Worm (Caenorhabditis elegans) whole organism, L3 larva: ENCODE results near the gene pudl-2.
"Not testable (repeated sequence)": the region's sequence is repeated elsewhere in the genome, so short reads cannot be mapped to it uniquely, and the experiment has no call there.

ENCODE experiments used
- R02D3.7 ChIP-seq: fragments of 150-350 bp; optimal IDR thresholded peaks from 2 replicates; lab custom pipeline; 2014; ENCODE audit warnings: missing biosample characterization, missing genetic modification characterization
- ZK546.5 ChIP-seq: sonication (generic microtip); optimal IDR thresholded peaks from 2 replicates; lab custom pipeline; 2017; ENCODE audit warnings: missing biosample characterization, missing genetic modification characterization
- aly-2 ChIP-seq: fragments of 150-350 bp; optimal IDR thresholded peaks from 2 replicates; lab custom pipeline; 2014; ENCODE audit warnings: missing biosample characterization, missing genetic modification characterization
- ama-1 ChIP-seq: fragments of 150-350 bp; optimal IDR thresholded peaks from 2 replicates; lab custom pipeline; 2018
- ceh-28 ChIP-seq: fragments of 150-350 bp; optimal IDR thresholded peaks from 2 replicates; lab custom pipeline; 2014; ENCODE audit warnings: missing biosample characterization, missing genetic modification reagents, missing genetic modification characterization
- ceh-82 ChIP-seq: fragments of 150-350 bp; optimal IDR thresholded peaks from 2 replicates; lab custom pipeline; 2014; ENCODE audit warnings: missing biosample characterization, missing genetic modification characterization
- ceh-9 ChIP-seq: sonication (generic microtip); optimal IDR thresholded peaks from 2 replicates; lab custom pipeline; 2018; ENCODE audit warnings: missing biosample characterization, missing genetic modification characterization
- daf-12 ChIP-seq: fragments of 150-350 bp; optimal IDR thresholded peaks from 2 replicates; lab custom pipeline; 2014; ENCODE audit warnings: missing biosample characterization, missing genetic modification reagents, missing genetic modification characterization
- egl-27 ChIP-seq: sonication (generic microtip); optimal IDR thresholded peaks from 4 replicates; lab custom pipeline; 2017; ENCODE audit warnings: missing biosample characterization, missing genetic modification reagents, missing genetic modification characterization
- egl-5 ChIP-seq: fragments of 150-350 bp; optimal IDR thresholded peaks from 2 replicates; lab custom pipeline; 2017; ENCODE audit warnings: missing biosample characterization, missing genetic modification reagents, missing genetic modification characterization, inconsistent platforms
- elt-1 ChIP-seq: fragments of 150-350 bp; optimal IDR thresholded peaks from 2 replicates; lab custom pipeline; 2014; ENCODE audit warnings: missing biosample characterization, missing genetic modification characterization
- elt-2 ChIP-seq: sonication (generic microtip); optimal IDR thresholded peaks from 2 replicates; lab custom pipeline; 2016; ENCODE audit warnings: missing genetic modification reagents, mild to moderate bottlenecking, missing genetic modification characterization, missing compliant biosample characterization
- fkh-10 ChIP-seq: sonication (generic microtip); optimal IDR thresholded peaks from 2 replicates; lab custom pipeline; 2017; ENCODE audit warnings: missing biosample characterization, missing genetic modification reagents, missing genetic modification characterization
- fos-1 ChIP-seq: fragments of 150-350 bp; optimal IDR thresholded peaks from 2 replicates; lab custom pipeline; 2014; ENCODE audit warnings: missing biosample characterization, missing genetic modification characterization
- lin-15B ChIP-seq: fragments of 150-350 bp; optimal IDR thresholded peaks from 2 replicates; lab custom pipeline; 2014; ENCODE audit warnings: missing biosample characterization, missing genetic modification characterization
- lin-39 ChIP-seq: fragments of 150-350 bp; optimal IDR thresholded peaks from 2 replicates; lab custom pipeline; 2018; ENCODE audit warnings: missing biosample characterization, missing genetic modification reagents, missing genetic modification characterization
- lsy-12 ChIP-seq: sonication (generic microtip); optimal IDR thresholded peaks from 2 replicates; lab custom pipeline; 2016; ENCODE audit warnings: mild to moderate bottlenecking, missing genetic modification characterization, missing compliant biosample characterization
- mdl-1 ChIP-seq: fragments of 150-350 bp; optimal IDR thresholded peaks from 2 replicates; lab custom pipeline; 2014; ENCODE audit warnings: missing biosample characterization, missing genetic modification characterization
- mml-1 ChIP-seq: fragments of 150-350 bp; sonication (generic microtip); optimal IDR thresholded peaks from 3 replicates; lab custom pipeline; 2014; ENCODE audit warnings: missing biosample characterization, missing genetic modification characterization
- nfya-1 ChIP-seq: sonication (generic microtip); optimal IDR thresholded peaks from 2 replicates; lab custom pipeline; 2017; ENCODE audit warnings: missing genetic modification characterization, mild to moderate bottlenecking, missing compliant biosample characterization, antibody characterized with exemption, moderate library complexity; ENCODE audit not compliant: insufficient read depth
- nhr-11 ChIP-seq: fragments of 150-350 bp; optimal IDR thresholded peaks from 2 replicates; lab custom pipeline; 2014; ENCODE audit warnings: missing biosample characterization, missing genetic modification characterization
- nhr-12 ChIP-seq: fragments of 150-350 bp; optimal IDR thresholded peaks from 2 replicates; lab custom pipeline; 2014; ENCODE audit warnings: missing biosample characterization, missing genetic modification characterization
- nhr-23 ChIP-seq: fragments of 150-350 bp; optimal IDR thresholded peaks from 2 replicates; lab custom pipeline; 2014; ENCODE audit warnings: missing biosample characterization, missing genetic modification reagents, missing genetic modification characterization
- nhr-25 ChIP-seq: sonication (generic microtip); optimal IDR thresholded peaks from 2 replicates; lab custom pipeline; 2017; ENCODE audit warnings: missing biosample characterization, missing genetic modification characterization
- nhr-28 ChIP-seq: fragments of 150-350 bp; optimal IDR thresholded peaks from 2 replicates; lab custom pipeline; 2014; ENCODE audit warnings: missing biosample characterization, missing genetic modification characterization
- nhr-43 ChIP-seq: sonication (generic microtip); optimal IDR thresholded peaks from 2 replicates; lab custom pipeline; 2016; ENCODE audit warnings: mild to moderate bottlenecking, missing genetic modification characterization, missing compliant biosample characterization; ENCODE audit not compliant: poor library complexity, severe bottlenecking
- nhr-67 ChIP-seq: fragments of 150-350 bp; optimal IDR thresholded peaks from 2 replicates; lab custom pipeline; 2014; ENCODE audit warnings: missing biosample characterization, missing genetic modification characterization
- nhr-76 ChIP-seq: fragments of 150-350 bp; sonication (generic microtip); optimal IDR thresholded peaks from 5 replicates; lab custom pipeline; 2014; ENCODE audit warnings: missing biosample characterization, missing genetic modification characterization
- pha-4 ChIP-seq: fragments of 150-350 bp; optimal IDR thresholded peaks from 2 replicates; lab custom pipeline; 2014; ENCODE audit warnings: missing biosample characterization, missing genetic modification reagents, missing genetic modification characterization
- pqm-1 ChIP-seq: fragments of 150-350 bp; optimal IDR thresholded peaks from 2 replicates; lab custom pipeline; 2017; ENCODE audit warnings: missing biosample characterization, missing genetic modification characterization, inconsistent platforms
- sea-2 ChIP-seq: fragments of 150-350 bp; sonication (generic microtip); optimal IDR thresholded peaks from 4 replicates; lab custom pipeline; 2014; ENCODE audit warnings: missing biosample characterization, missing genetic modification reagents, missing genetic modification characterization
- skn-1 ChIP-seq: fragments of 150-350 bp; optimal IDR thresholded peaks from 2 replicates; lab custom pipeline; 2014; ENCODE audit warnings: missing biosample characterization, missing genetic modification characterization
- snpc-4 ChIP-seq: fragments of 150-350 bp; optimal IDR thresholded peaks from 2 replicates; lab custom pipeline; 2014; ENCODE audit warnings: missing biosample characterization, missing genetic modification characterization
- tbx-2 ChIP-seq: sonication (generic microtip); optimal IDR thresholded peaks from 2 replicates; lab custom pipeline; 2016; ENCODE audit warnings: mild to moderate bottlenecking, missing genetic modification characterization, missing compliant biosample characterization
- unc-62 ChIP-seq: fragments of 150-350 bp; sonication (generic microtip); optimal IDR thresholded peaks from 4 replicates; lab custom pipeline; 2014; ENCODE audit warnings: missing biosample characterization, missing genetic modification reagents, missing genetic modification characterization
- zag-1 ChIP-seq: fragments of 150-350 bp; optimal IDR thresholded peaks from 2 replicates; lab custom pipeline; 2014; ENCODE audit warnings: missing biosample characterization, missing genetic modification characterization
- ztf-11 ChIP-seq: fragments of 150-350 bp; optimal IDR thresholded peaks from 2 replicates; lab custom pipeline; 2014; ENCODE audit warnings: missing biosample characterization, missing genetic modification characterization
- ztf-4 ChIP-seq: fragments of 150-350 bp; optimal IDR thresholded peaks from 2 replicates; lab custom pipeline; 2014; ENCODE audit warnings: missing biosample characterization, missing genetic modification characterization

The pudl-2 gene

DNA sequence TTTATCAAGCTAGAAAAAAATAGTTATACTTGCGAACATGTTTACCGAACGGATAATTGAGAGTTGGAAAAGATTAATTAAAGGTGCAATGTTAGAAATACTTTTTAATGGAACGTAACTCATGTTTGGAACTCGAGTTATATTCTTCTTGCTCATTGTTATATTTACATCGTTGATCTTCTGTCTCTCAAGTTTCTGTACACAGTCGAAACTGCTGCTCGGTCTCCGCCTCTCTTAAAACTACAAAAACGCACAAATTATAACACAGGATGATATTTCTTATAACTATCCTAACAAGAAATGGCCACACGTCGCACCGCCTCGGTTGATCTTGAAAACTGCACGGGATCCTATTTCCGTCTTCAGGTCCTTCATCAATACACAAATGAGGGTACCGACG lies at the start of gene pudl-2:
Gene pudl-2, plus strand, starts transcription at position 301 of the 400 bp plus-strand sequence.
- TF ChIP-seq nhr-67 (tag; lab: Kevin White, UChicago), result no peak
- no peak for TF ChIP-seq zag-1 (tag; lab: Kevin White, UChicago)
- no peak for TF ChIP-seq unc-62 (GFP tag; lab: Kevin White, UChicago)
- TF ChIP-seq daf-12, result no peak
- TF ChIP-seq nhr-43, result no peak
- TF ChIP-seq nhr-12, result no peak
- TF ChIP-seq nhr-11 (tag; lab: Kevin White, UChicago), result no peak
- no peak for TF ChIP-seq ama-1 (lab: Kevin White, UChicago)
- no peak for TF ChIP-seq R02D3.7 (tag; lab: Kevin White, UChicago)
- TF ChIP-seq skn-1, result no peak
- TF ChIP-seq aly-2 (tag; lab: Kevin White, UChicago), result no peak

DNA sequence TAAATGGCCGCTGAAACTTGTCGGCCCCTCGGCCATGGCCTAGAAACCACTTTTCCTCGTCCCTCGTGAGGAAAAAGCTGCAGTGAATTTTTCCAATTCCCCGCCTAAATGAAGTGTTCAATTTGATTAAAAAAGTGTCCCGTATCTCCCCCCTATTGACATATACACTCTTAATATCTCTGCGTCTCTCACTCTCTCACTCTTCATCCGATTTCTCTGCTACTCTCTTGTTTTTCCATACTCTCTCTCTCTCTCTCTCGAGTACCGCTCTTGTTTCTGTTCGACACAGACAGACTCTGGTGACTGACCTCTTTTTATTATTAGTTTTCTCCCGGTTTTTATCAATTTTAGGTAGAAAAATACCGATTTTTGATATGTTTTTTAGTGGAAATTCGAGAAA lies 49.6 kb upstream of the pudl-2 start:
- TF ChIP-seq nhr-23 (tag; lab: Kevin White, UChicago) (peak; percentile 40), nhr-25 (no peak), pha-4 (peak; percentile 82), skn-1 (no peak), nfya-1 (tag; lab: Kevin White, UChicago) (peak; percentile 45), elt-2 (tag; lab: Kevin White, UChicago) (peak; percentile 25), ceh-28 (tag; lab: Kevin White, UChicago) (peak; percentile 6), lin-15B (tag; lab: Kevin White, UChicago) (peak; percentile 40)

DNA sequence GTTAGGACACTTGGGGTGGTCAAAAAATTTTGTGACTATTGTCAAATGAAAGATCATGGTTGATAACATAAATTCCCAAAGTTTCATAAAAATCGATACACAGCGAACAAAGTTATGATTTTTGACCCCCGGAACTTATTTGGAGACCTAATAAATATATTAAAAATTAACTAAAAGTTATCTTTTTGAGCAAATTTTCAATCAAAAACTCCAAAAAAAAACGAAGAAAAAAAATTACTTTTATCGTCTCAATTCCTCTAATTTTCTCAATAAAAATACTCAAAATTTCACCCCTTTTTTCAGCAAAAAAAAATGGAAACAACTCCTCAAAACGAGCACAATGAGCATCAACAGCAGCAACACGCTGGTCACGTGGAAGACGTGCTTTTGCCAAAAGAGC lies 46.2 kb upstream of the pudl-2 start, which contains the start of gene atln-1:
Gene atln-1, plus strand, starts transcription at position 301 of the 400 bp plus-strand sequence.
- TF ChIP-seq nhr-23 (tag; lab: Kevin White, UChicago); ama-1 (lab: Kevin White, UChicago); elt-1: not testable (repeated sequence)

DNA sequence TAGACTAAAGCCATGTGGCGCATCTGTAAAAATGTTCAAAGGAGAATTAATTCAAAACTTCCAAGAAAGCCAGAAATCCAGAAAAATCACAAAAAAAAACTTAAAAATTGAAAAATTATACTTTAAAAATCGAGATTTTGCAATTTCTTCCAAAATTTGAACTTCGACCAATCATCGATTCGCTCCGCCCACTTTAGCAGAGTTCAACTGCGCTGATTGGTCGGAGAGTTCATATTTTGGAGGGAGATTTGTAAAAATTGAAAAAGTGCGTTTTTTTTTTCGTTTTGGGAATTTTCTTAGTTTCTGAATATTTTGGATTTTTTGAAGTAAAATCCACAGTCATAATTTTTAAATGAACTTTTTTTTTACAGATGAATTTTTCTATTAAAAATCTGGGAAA lies 40.7 kb upstream of the pudl-2 start:
- peak; percentile 88 for TF ChIP-seq nfya-1 (tag; lab: Kevin White, UChicago)
- TF ChIP-seq nhr-11 (tag; lab: Kevin White, UChicago), result no peak

DNA sequence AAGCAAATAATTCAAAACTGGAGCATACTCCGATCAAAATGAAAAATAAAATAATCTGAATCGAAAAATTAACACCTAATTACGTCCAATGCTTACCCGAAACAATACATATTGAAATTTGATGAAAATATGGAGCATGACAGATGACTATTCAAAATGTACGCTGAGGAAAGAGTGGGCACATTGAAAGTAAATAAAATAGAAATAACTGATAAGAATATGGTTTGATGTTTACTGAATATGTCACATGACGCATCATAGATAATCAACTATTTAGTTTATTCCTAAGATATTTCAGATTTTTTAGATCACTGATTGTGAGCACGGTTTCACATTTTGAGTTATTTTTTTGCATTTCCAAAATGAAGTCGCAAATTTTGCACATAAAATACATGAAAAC lies 36.3 kb upstream of the pudl-2 start, which contains the start of gene Y54G2A.52:
Gene Y54G2A.52, minus strand, starts transcription at position 348 of the 400 bp plus-strand sequence.
- TF ChIP-seq fos-1 (tag; lab: Kevin White, UChicago) (no peak), elt-2 (tag; lab: Kevin White, UChicago) (peak; percentile 82), lsy-12 (tag; lab: Kevin White, UChicago) (no peak), fkh-10 (no peak), ceh-9 (tag; lab: Kevin White, UChicago) (no peak), ztf-11 (tag; lab: Kevin White, UChicago) (no peak), ama-1 (lab: Kevin White, UChicago) (no peak), lin-39 (tag; lab: Kevin White, UChicago) (no peak), snpc-4 (tag; lab: Kevin White, UChicago) (no peak), aly-2 (tag; lab: Kevin White, UChicago) (no peak), egl-5 (tag; lab: Kevin White, UChicago) (no peak), tbx-2 (tag; lab: Kevin White, UChicago) (no peak), pqm-1 (tag; lab: Kevin White, UChicago) (peak; percentile 74), pha-4 (peak; percentile 84), egl-27 (tag; lab: Kevin White, UChicago) (no peak), ceh-28 (tag; lab: Kevin White, UChicago) (no peak), R02D3.7 (tag; lab: Kevin White, UChicago) (no peak), nhr-28 (tag; lab: Kevin White, UChicago) (no peak), ztf-4 (tag; lab: Kevin White, UChicago) (no peak), ZK546.5 (tag; lab: Kevin White, UChicago) (no peak), mml-1 (tag; lab: Kevin White, UChicago) (no peak), mdl-1 (no peak), nhr-11 (tag; lab: Kevin White, UChicago) (no peak), sea-2 (GFP tag; lab: Kevin White, UChicago) (no peak), skn-1 (peak; percentile 35), ceh-82 (no peak), nhr-76 (no peak), nfya-1 (tag; lab: Kevin White, UChicago) (no peak), elt-1 (no peak), nhr-43 (no peak)
